Worm (Caenorhabditis elegans) whole organism, L4 larva: ENCODE measurements around the gene F31E8.5.

Experiments used
- F49E8.2 ChIP-seq: sonication (generic microtip); optimal IDR thresholded peaks from 2 replicates; lab custom pipeline; 2016; ENCODE audit warnings: missing compliant biosample characterization, mild to moderate bottlenecking, missing genetic modification characterization, borderline replicate concordance
- T26A8.4 ChIP-seq: fragments of 200-800 bp; sonication (Bioruptor generic); IDR thresholded peaks from 2 replicates; pipeline ENCODE4 v1.3.6; 2022; ENCODE audit warnings: missing genetic modification characterization, missing compliant biosample characterization
- dpl-1 ChIP-seq: fragments of 150-350 bp; optimal IDR thresholded peaks from 2 replicates; lab custom pipeline; 2014; ENCODE audit warnings: missing biosample characterization, missing genetic modification reagents, missing genetic modification characterization
- hlh-30 ChIP-seq: sonication (generic microtip); optimal IDR thresholded peaks from 2 replicates; lab custom pipeline; 2017; ENCODE audit warnings: antibody characterized with exemption, mild to moderate bottlenecking, missing genetic modification characterization, missing compliant biosample characterization; ENCODE audit not compliant: insufficient read depth

DNA sequence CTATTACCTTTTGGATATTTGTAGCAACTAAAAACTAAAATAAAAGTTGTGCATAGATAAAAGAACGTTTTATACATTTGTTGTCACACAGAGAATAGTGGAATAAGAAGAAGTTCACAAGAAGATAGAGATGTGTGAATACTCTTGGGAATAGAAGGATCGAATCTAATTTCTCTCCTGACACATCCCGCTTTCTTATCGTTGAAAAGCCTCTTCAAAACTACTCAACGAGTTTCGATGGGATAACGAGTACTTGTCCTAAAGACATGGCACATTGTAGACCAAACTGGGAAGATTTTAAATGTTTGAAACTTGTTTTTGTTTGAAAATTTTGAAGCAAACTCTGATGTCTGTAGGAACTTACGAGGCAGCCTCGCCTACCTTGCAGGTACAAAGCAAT is 34.6 kb downstream of the F31E8.5 start:
- no peak for TF ChIP-seq T26A8.4 (GFP tag; lab: Robert Waterston, UW)
- no peak for TF ChIP-seq hlh-30 (tag; lab: Kevin White, UChicago)
- no peak for TF ChIP-seq dpl-1
- TF ChIP-seq F49E8.2: no peak
